Worm (Caenorhabditis elegans): ENCODE measurements around the gene tag-120.
A peak's percentile ranks its signal among the peaks of the same experiment; 100 is the strongest.

tag-120 gene

DNA sequence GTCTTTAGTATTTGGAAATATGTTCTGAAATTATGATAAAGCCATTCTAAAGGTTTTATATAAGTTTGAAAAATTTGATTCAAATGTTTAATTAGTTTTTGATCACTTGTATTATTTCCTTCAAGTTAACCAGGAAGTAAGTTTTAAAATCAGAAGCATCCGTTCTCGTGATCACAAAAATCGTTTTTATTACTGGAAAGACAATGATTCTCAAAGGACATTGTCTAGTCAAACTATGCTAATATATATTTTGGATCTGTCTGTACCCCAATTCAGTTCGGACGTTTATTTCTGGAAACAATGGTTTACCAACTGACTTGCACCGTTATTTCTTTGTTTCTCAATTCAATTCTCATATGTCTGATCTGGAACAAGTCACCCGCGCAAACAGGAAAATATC, 6.8 kb upstream of the tag-120 start, which contains the start of gene str-188:
Gene str-188 (plus strand): TSS at position 301 of the 400 bp plus-strand sequence.
- no peak for TF ChIP-seq aly-2 (tag; optimal IDR thresholded peaks at IDR 0.05)
- TF ChIP-seq nhr-129 (tag; optimal IDR thresholded peaks at IDR 0.05): no peak
- no peak for TF ChIP-seq blmp-1 (tag; optimal IDR thresholded peaks at IDR 0.05; ENCODE audit: insufficient read depth)
- no peak for TF ChIP-seq unc-55 (GFP tag; optimal IDR thresholded peaks at IDR 0.05)
- TF ChIP-seq elt-1 (tag; optimal IDR thresholded peaks at IDR 0.05): no peak
- no peak for TF ChIP-seq nhr-237 (tag; optimal IDR thresholded peaks at IDR 0.05)

DNA sequence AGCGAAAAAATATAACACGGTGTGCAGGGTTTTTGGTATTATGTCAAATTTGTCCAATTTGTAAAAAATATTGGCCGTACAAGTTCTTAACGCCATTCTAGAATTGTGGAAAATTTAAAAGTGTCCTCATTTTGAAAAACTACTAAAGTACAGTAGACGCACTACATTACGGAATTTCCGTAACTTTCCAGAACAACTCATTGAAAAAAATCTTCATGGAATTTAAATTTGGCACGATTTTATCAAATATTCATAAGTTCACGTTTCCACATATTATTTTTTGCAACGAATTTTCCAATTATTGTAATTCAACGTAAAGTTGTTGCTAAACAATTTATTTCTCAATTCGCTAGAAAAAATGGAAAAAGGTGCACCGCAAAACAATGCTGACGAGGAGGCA, 5.3 kb upstream of the tag-120 start, which contains the start of gene F40F9.3:
Gene F40F9.3 (plus strand): TSS at position 301 of the 400 bp plus-strand sequence.
- no peak for TF ChIP-seq unc-39 (tag; optimal IDR thresholded peaks at IDR 0.05)
- no peak for TF ChIP-seq nhr-129 (tag; optimal IDR thresholded peaks at IDR 0.05)
- TF ChIP-seq R02D3.7 (tag; optimal IDR thresholded peaks at IDR 0.05): no peak
- TF ChIP-seq lin-13 (GFP tag; optimal IDR thresholded peaks at IDR 0.05): no peak
- TF ChIP-seq nhr-77 (tag; optimal IDR thresholded peaks at IDR 0.05): no peak
- no peak for TF ChIP-seq snpc-4 (tag; optimal IDR thresholded peaks at IDR 0.05)
- TF ChIP-seq ZK546.5 (tag; optimal IDR thresholded peaks at IDR 0.05): no peak
- no peak for TF ChIP-seq F13H6.1 (tag; optimal IDR thresholded peaks at IDR 0.05)
- no peak for TF ChIP-seq crh-2 (tag; optimal IDR thresholded peaks at IDR 0.05)
- TF ChIP-seq nhr-11 (tag; optimal IDR thresholded peaks at IDR 0.05): no peak
- TF ChIP-seq lsy-2 (tag; optimal IDR thresholded peaks at IDR 0.05): no peak
- no peak for TF ChIP-seq nhr-10 (tag; optimal IDR thresholded peaks at IDR 0.05)
- TF ChIP-seq fos-1 (tag; optimal IDR thresholded peaks at IDR 0.05): no peak
- TF ChIP-seq C34F6.9 (tag; optimal IDR thresholded peaks at IDR 0.05): no peak
- TF ChIP-seq nhr-237 (tag; optimal IDR thresholded peaks at IDR 0.05): no peak
- TF ChIP-seq elt-1 (tag; optimal IDR thresholded peaks at IDR 0.05): no peak
- no peak for TF ChIP-seq nhr-23 (tag; optimal IDR thresholded peaks at IDR 0.05)

DNA sequence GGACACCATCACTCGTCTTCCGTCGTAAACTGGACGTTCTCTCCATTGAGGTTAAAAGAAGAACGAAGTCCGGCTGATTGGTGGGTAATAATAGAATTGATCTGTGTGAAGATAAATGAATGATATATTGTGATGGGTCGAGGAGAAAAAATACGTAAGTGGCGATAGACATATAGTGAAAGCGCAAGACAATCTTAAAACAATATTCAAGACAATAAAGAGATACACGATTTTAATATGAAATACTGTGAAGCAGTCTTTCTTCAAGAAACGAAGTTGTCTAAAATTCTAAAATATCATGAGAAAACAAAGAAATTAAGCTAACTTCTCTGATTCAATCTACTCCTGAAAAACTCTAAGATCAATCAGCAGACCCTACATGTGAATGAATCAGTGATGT, 3.9 kb upstream of the tag-120 start, which contains the start of gene F40F9.10:
Gene F40F9.10 (minus strand): TSS at position 101 of the 400 bp plus-strand sequence.
- no peak for TF ChIP-seq unc-39 (tag; optimal IDR thresholded peaks at IDR 0.05)
- TF ChIP-seq unc-62 (GFP tag; optimal IDR thresholded peaks at IDR 0.05): no peak
- TF ChIP-seq sem-4 (tag; optimal IDR thresholded peaks at IDR 0.05): no peak
- TF ChIP-seq ama-1 (optimal IDR thresholded peaks at IDR 0.05): no peak
- TF ChIP-seq crh-2 (tag; optimal IDR thresholded peaks at IDR 0.05): no peak
- TF ChIP-seq ceh-82 (tag; optimal IDR thresholded peaks at IDR 0.05): no peak
- TF ChIP-seq F13H6.1 (tag; optimal IDR thresholded peaks at IDR 0.05): no peak
- TF ChIP-seq C34F6.9 (tag; optimal IDR thresholded peaks at IDR 0.05): no peak
- TF ChIP-seq lin-13 (GFP tag; optimal IDR thresholded peaks at IDR 0.05): no peak
- no peak for TF ChIP-seq elt-1 (tag; optimal IDR thresholded peaks at IDR 0.05)
- no peak for TF ChIP-seq mbf-1 (tag; optimal IDR thresholded peaks at IDR 0.05)
- no peak for TF ChIP-seq fos-1 (tag; optimal IDR thresholded peaks at IDR 0.05)
- no peak for TF ChIP-seq blmp-1 (tag; optimal IDR thresholded peaks at IDR 0.05; ENCODE audit: insufficient read depth)
- TF ChIP-seq mab-5 (tag; optimal IDR thresholded peaks at IDR 0.05): no peak
- no peak for TF ChIP-seq sma-3 (GFP tag; optimal IDR thresholded peaks at IDR 0.05)
- TF ChIP-seq nhr-77 (tag; optimal IDR thresholded peaks at IDR 0.05): no peak
- TF ChIP-seq egl-27 (tag; optimal IDR thresholded peaks at IDR 0.05): no peak
- no peak for TF ChIP-seq aly-2 (tag; optimal IDR thresholded peaks at IDR 0.05)
- no peak for TF ChIP-seq nhr-12 (tag; optimal IDR thresholded peaks at IDR 0.05)
- no peak for TF ChIP-seq nhr-10 (tag; optimal IDR thresholded peaks at IDR 0.05)

DNA sequence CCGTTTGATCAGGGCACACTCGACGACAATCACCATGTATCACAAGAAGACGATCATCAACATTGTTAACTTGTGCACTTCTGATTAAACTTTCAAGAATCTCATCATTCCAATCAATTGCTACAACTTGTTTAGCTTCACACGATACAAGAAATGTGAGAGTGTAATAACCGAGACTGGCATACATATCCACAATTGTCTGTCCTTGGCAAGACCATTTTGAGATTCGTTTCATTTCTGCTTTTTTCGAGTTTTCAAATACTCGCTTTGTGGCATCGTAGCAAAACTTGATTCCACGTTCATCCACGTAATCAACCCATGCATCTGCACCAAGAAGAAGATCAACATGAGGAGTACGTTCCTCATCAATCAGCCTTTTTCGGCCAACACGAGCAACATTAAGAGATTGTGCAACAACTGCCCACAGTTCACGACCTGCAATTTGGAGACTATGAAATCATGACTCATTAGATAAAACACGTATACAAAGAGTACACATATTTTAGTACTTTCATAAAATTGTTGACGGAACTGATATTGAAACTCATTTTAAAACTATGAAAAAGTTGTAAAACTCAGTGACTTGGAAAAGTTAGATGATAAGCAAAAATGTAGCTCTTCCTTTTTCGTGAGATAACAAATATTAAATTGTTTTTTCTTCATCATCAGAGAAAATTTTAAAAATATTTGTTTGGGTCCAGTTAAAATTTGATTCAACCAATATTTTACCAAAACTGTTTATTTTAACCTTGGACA, 3.0 kb upstream of the tag-120 start:
- no peak for TF ChIP-seq nhr-10 (tag; optimal IDR thresholded peaks at IDR 0.05)
- TF ChIP-seq fos-1 (tag; optimal IDR thresholded peaks at IDR 0.05): peak; percentile 80

DNA sequence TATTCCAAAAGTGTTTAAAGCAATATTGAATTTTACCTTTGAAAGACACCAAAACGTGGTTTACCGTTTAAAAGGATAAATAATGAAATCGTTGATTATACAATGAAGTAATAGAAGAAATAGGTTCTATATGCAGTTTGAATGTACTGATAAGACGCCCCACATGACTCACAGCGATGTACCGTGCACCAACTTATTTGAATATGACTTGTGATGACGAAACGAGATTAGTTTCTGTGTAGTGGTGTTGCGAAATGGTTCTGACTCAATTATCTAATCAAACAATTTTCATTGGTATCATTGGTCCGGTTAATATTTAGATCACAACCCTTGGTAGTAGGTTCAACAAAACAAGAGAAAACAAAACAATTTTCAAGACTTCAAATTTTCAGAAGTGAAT, 1.6 kb upstream of the tag-120 start:
- TF ChIP-seq snpc-4 (tag; optimal IDR thresholded peaks at IDR 0.05) (no peak), fos-1 (tag; optimal IDR thresholded peaks at IDR 0.05) (peak; percentile 92), elt-1 (tag; optimal IDR thresholded peaks at IDR 0.05) (no peak), egl-27 (tag; optimal IDR thresholded peaks at IDR 0.05) (no peak), aly-2 (tag; optimal IDR thresholded peaks at IDR 0.05) (no peak), gmeb-1 (tag; optimal IDR thresholded peaks at IDR 0.05) (no peak), mdl-1 (tag; optimal IDR thresholded peaks at IDR 0.05) (no peak), alr-1 (tag; optimal IDR thresholded peaks at IDR 0.05) (no peak), crh-2 (tag; optimal IDR thresholded peaks at IDR 0.05) (peak; percentile 21), dmd-4 (tag; optimal IDR thresholded peaks at IDR 0.05) (no peak), mbf-1 (tag; optimal IDR thresholded peaks at IDR 0.05) (no peak), lin-39 (tag; optimal IDR thresholded peaks at IDR 0.05) (no peak), nhr-10 (tag; optimal IDR thresholded peaks at IDR 0.05) (no peak), ztf-1 (GFP tag; conservative IDR thresholded peaks at IDR 0.05) (no peak)
